Fruit fly (Drosophila melanogaster): ENCODE measurements around the gene Osi11.

DNA sequence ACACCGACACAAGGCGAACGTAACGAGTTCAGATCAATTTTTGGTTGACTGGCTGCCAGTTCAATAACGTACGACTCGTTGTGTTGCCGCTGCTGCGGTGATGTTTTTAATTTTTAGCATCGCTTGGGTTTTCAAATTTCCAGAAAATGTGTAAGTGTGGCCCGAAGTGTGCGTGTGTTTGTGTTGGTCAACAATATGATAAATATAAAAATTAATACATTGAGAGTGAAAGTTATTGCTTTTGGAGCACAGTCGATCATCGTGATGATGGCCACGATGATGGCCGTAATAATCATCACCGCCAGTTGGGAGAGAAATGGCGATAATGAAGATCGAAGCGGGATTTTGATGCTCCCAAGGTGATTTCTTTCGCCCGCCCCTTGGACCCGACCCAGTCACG lies 42.4 kb downstream of the Osi11 start:
- no peak for TF ChIP-seq OdsH (GFP tag; optimal IDR thresholded peaks at IDR 0.05)
- TF ChIP-seq Sp1 (GFP tag; optimal IDR thresholded peaks at IDR 0.05) = no peak
- no peak for TF ChIP-seq usp (GFP tag; optimal IDR thresholded peaks at IDR 0.05)
- no peak for TF ChIP-seq Jra (GFP tag; optimal IDR thresholded peaks at IDR 0.05)
- TF ChIP-seq lola (GFP tag; optimal IDR thresholded peaks at IDR 0.05) = no peak
- no peak for TF ChIP-seq Hr83 (GFP tag; optimal IDR thresholded peaks at IDR 0.05; ENCODE audit: poor library complexity, severe bottlenecking)
- TF ChIP-seq ey (GFP tag; optimal IDR thresholded peaks at IDR 0.05) = no peak
- TF ChIP-seq brk (GFP tag; optimal IDR thresholded peaks at IDR 0.05) = no peak
- TF ChIP-seq CG32264 (GFP tag; optimal IDR thresholded peaks at IDR 0.05) = no peak
- no peak for TF ChIP-seq pan (optimal IDR thresholded peaks at IDR 0.05)
- no peak for TF ChIP-seq br (GFP tag; optimal IDR thresholded peaks at IDR 0.05)

All from whole organism, wandering third instar larva.